Worm (Caenorhabditis elegans) whole organism, early embryonic: ENCODE measurements around the gene C17A2.4.

Source experiments
- ama-1 ChIP-seq: fragments of 150-350 bp; optimal IDR thresholded peaks from 2 replicates; lab custom pipeline; 2014
- ceh-13 ChIP-seq: fragments of 200-800 bp; sonication (Bioruptor generic); optimal IDR thresholded peaks from 2 replicates; lab custom pipeline; 2018; ENCODE audit warnings: mild to moderate bottlenecking, missing genetic modification characterization, missing compliant biosample characterization
- hmbx-1 ChIP-seq: sonication (generic microtip); optimal IDR thresholded peaks from 2 replicates; lab custom pipeline; 2016; ENCODE audit warnings: mild to moderate bottlenecking, missing genetic modification characterization, missing compliant biosample characterization

- TF ChIP-seq hmbx-1 (tag; lab: Kevin White, UChicago), result no peak
- TF ChIP-seq ceh-13, result no peak
- TF ChIP-seq ama-1, result no peak
Observed at ce11 chrII:3810550-3810949, 29.1 kb upstream of the C17A2.4 start.
